Fruit fly (Drosophila melanogaster): ENCODE measurements around the gene CG12229.

DNA sequence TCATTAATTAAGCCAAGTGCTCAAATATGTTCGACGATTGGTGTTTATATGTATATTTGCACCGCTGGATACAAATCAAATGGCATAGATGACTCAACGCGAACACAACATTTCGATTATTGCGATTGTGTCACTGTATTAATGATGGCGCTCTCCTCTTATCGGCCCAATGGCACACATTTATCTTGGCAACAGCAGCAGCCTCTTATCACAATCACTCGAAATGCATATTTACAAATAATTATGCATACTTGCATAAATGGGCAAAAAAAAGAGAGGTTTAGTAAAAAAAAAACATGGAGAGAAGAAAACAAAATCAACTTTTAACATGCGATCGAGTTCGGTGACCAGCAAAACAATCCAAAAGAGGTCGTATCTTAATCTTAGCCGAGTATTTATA lies 25.0 kb downstream of the CG12229 start:
- TF ChIP-seq OdsH (GFP tag; optimal IDR thresholded peaks at IDR 0.05) = no peak
- no peak for TF ChIP-seq Dfd (GFP tag; optimal IDR thresholded peaks at IDR 0.05)
- no peak for TF ChIP-seq foxo (GFP tag; optimal IDR thresholded peaks at IDR 0.05)
- TF ChIP-seq sv (GFP tag; optimal IDR thresholded peaks at IDR 0.05) = no peak
